Fruit fly (Drosophila melanogaster): Measurements from ENCODE around the gene CG32459.
A peak's percentile ranks its signal among the peaks of the same experiment; 100 is the strongest.

CG32459 gene

dm6 chr3L:22851172-22852128 is 4.4 kb downstream of the CG32459 start:
- TF ChIP-seq fd59A (GFP tag; optimal IDR thresholded peaks at IDR 0.05): peak; percentile 61
- no peak for TF ChIP-seq dac (GFP tag; optimal IDR thresholded peaks at IDR 0.05)
- TF ChIP-seq Sox102F (GFP tag; optimal IDR thresholded peaks at IDR 0.05): peak; percentile 72
- TF ChIP-seq Hr38 (GFP tag; optimal IDR thresholded peaks at IDR 0.05): no peak
- TF ChIP-seq Ets96B (tag; optimal IDR thresholded peaks at IDR 0.05): peak; percentile 79
- peak; percentile 11 for TF ChIP-seq lz (GFP tag; optimal IDR thresholded peaks at IDR 0.05)
- TF ChIP-seq spab (GFP tag; optimal IDR thresholded peaks at IDR 0.05): peak; percentile 92
- TF ChIP-seq fkh (GFP tag; optimal IDR thresholded peaks at IDR 0.05): no peak
- TF ChIP-seq CG8119 (GFP tag; IDR thresholded peaks at IDR 0.05): peak; percentile 81
- TF ChIP-seq Lpt (GFP tag; optimal IDR thresholded peaks at IDR 0.05): peak; percentile 78
- TF ChIP-seq Hr39 (GFP tag; optimal IDR thresholded peaks at IDR 0.05): no peak
- peak; percentile 78 for TF ChIP-seq svp (GFP tag)
- peak; percentile 52 for TF ChIP-seq CG7368 (GFP tag; optimal IDR thresholded peaks at IDR 0.05)
- TF ChIP-seq Met (GFP tag; optimal IDR thresholded peaks at IDR 0.05): peak; percentile 34
- peak; percentile 78 for TF ChIP-seq Eip75B (GFP tag; optimal IDR thresholded peaks at IDR 0.05)
- TF ChIP-seq dsx (GFP tag; optimal IDR thresholded peaks at IDR 0.05; ENCODE audit: poor library complexity, severe bottlenecking): peak; percentile 99
- TF ChIP-seq CG8319 (GFP tag; optimal IDR thresholded peaks at IDR 0.05): peak; percentile 22
- TF ChIP-seq CG6792 (GFP tag; optimal IDR thresholded peaks at IDR 0.05): peak; percentile 18
- no peak for TF ChIP-seq CG11902 (GFP tag; optimal IDR thresholded peaks at IDR 0.05)
- TF ChIP-seq Eip93F (GFP tag; optimal IDR thresholded peaks at IDR 0.05): peak; percentile 14
- TF ChIP-seq CG10669 (GFP tag; optimal IDR thresholded peaks at IDR 0.05): peak; percentile 85
- peak; percentile 79; the same call in 2 of the 3 replicates for TF ChIP-seq CG6163 (GFP tag; IDR thresholded peaks at IDR 0.05)
- peak; percentile 84 for TF ChIP-seq CG16779 (tag; optimal IDR thresholded peaks at IDR 0.05)
- no peak for TF ChIP-seq CG31627 (GFP tag; optimal IDR thresholded peaks at IDR 0.05)
- TF ChIP-seq CG4318 (GFP tag; optimal IDR thresholded peaks at IDR 0.05): no peak
- TF ChIP-seq topi (GFP tag; optimal IDR thresholded peaks at IDR 0.05): peak; percentile 26
- TF ChIP-seq Gug (GFP tag; IDR thresholded peaks at IDR 0.05): 0 out of 2 replicates have a peak, but pooled peaks have one; percentile 8
- peak; percentile 63 for TF ChIP-seq vri (GFP tag; optimal IDR thresholded peaks at IDR 0.05)
- TF ChIP-seq CG1621 (tag; optimal IDR thresholded peaks at IDR 0.05): peak; percentile 85
- peak; percentile 83 for TF ChIP-seq Sox14 (GFP tag; optimal IDR thresholded peaks at IDR 0.05)
- TF ChIP-seq CG3919 (GFP tag; optimal IDR thresholded peaks at IDR 0.05): peak; percentile 64
- peak; percentile 50 to 54 for TF ChIP-seq salr (GFP tag; optimal IDR thresholded peaks at IDR 0.05)
- TF ChIP-seq CG10631 (GFP tag; optimal IDR thresholded peaks at IDR 0.05): peak; percentile 37
- peak; percentile 96 for TF ChIP-seq CG6808 (GFP tag; optimal IDR thresholded peaks at IDR 0.05)
- 0 out of 3 replicates have a peak, but pooled peaks have one; percentile 43 for TF ChIP-seq eg (GFP tag; IDR thresholded peaks at IDR 0.05)
- TF ChIP-seq CG32006 (GFP tag; optimal IDR thresholded peaks at IDR 0.05): peak; percentile 21
- peak; percentile 89 for TF ChIP-seq Eip78C (GFP tag)
- peak; percentile 70 for TF ChIP-seq net (GFP tag; optimal IDR thresholded peaks at IDR 0.05)
- peak; percentile 96 for TF ChIP-seq CG9139 (GFP tag; optimal IDR thresholded peaks at IDR 0.05)
- no peak for TF ChIP-seq CG11294 (GFP tag; IDR thresholded peaks at IDR 0.05)
- peak; percentile 10 for TF ChIP-seq OdsH (GFP tag; optimal IDR thresholded peaks at IDR 0.05)
- peak; percentile 33 for TF ChIP-seq esn (GFP tag; optimal IDR thresholded peaks at IDR 0.05)
- TF ChIP-seq CG11762 (GFP tag; optimal IDR thresholded peaks at IDR 0.05; ENCODE audit: insufficient read depth): peak; percentile 1
- no peak for TF ChIP-seq cyc (GFP tag; optimal IDR thresholded peaks at IDR 0.05)
- peak; percentile 96 to 99 for TF ChIP-seq ss (GFP tag; optimal IDR thresholded peaks at IDR 0.05)
- peak; percentile 79 for TF ChIP-seq CG6276 (GFP tag; optimal IDR thresholded peaks at IDR 0.05)
- peak; percentile 58 for TF ChIP-seq CG8632 (GFP tag; optimal IDR thresholded peaks at IDR 0.05)
- TF ChIP-seq fd85E (GFP tag; optimal IDR thresholded peaks at IDR 0.05): peak; percentile 41
- TF ChIP-seq Ets21C (GFP tag; optimal IDR thresholded peaks at IDR 0.05): no peak

Data from whole organism, prepupa.